Fruit fly (Drosophila melanogaster) whole organism, pupa: ENCODE data around the gene CG6333.

ENCODE experiments used
- CG10348 ChIP-seq: fragments of 200-800 bp; sonication (Bioruptor generic); IDR thresholded peaks from 2 replicates; pipeline ENCODE4 v1.3.6; 2022; ENCODE audit warnings: missing biosample characterization, missing genetic modification characterization
- CG12605 ChIP-seq: fragments of 200-800 bp; sonication (Bioruptor generic); IDR thresholded peaks from 2 replicates; pipeline ENCODE4 v1.3.6; 2022; ENCODE audit warnings: missing biosample characterization, missing genetic modification characterization
- CG13204 ChIP-seq: fragments of 200-800 bp; sonication (Bioruptor generic); optimal IDR thresholded peaks from 2 replicates; lab custom pipeline; 2018; ENCODE audit warnings: missing biosample characterization, mild to moderate bottlenecking, missing genetic modification characterization, moderate library complexity
- CG14655 ChIP-seq: fragments of 200-800 bp; sonication (Bioruptor generic); optimal IDR thresholded peaks from 3 replicates; lab custom pipeline; 2017; ENCODE audit warnings: mild to moderate bottlenecking, missing biosample characterization, missing genetic modification reagents, missing genetic modification characterization
- CG15710 ChIP-seq: fragments of 200-800 bp; sonication (Bioruptor generic); optimal IDR thresholded peaks from 2 replicates; lab custom pipeline; 2018; ENCODE audit warnings: missing biosample characterization, mild to moderate bottlenecking, missing genetic modification characterization, moderate library complexity
- CG17806 ChIP-seq: fragments of 200-800 bp; sonication (Bioruptor generic); optimal IDR thresholded peaks from 2 replicates; lab custom pipeline; 2018; ENCODE audit warnings: missing biosample characterization, mild to moderate bottlenecking, missing genetic modification characterization, moderate library complexity
- CG32121 ChIP-seq: fragments of 200-800 bp; sonication (Bioruptor generic); IDR thresholded peaks from 2 replicates; pipeline ENCODE4 v1.3.6; 2022; ENCODE audit warnings: missing biosample characterization, missing genetic modification characterization
- CG34367 ChIP-seq: fragments of 200-800 bp; sonication (Bioruptor generic); optimal IDR thresholded peaks from 2 replicates; lab custom pipeline; 2018; ENCODE audit warnings: missing biosample characterization, mild to moderate bottlenecking, missing genetic modification characterization
- CG4496 ChIP-seq: fragments of 200-800 bp; sonication (Bioruptor generic); IDR thresholded peaks from 3 replicates; pipeline ENCODE4 v1.3.6; 2022; ENCODE audit warnings: missing biosample characterization, missing genetic modification characterization
- CG8159 ChIP-seq: fragments of 200-800 bp; sonication (Bioruptor generic); optimal IDR thresholded peaks from 3 replicates; lab custom pipeline; 2018; ENCODE audit warnings: missing biosample characterization, mild to moderate bottlenecking, missing genetic modification characterization, moderate library complexity
- CG8301 ChIP-seq: fragments of 200-800 bp; sonication (Bioruptor generic); optimal IDR thresholded peaks from 2 replicates; lab custom pipeline; 2018; ENCODE audit warnings: missing biosample characterization, mild to moderate bottlenecking, missing genetic modification characterization
- CG9948 ChIP-seq: fragments of 200-800 bp; sonication (Bioruptor generic); optimal IDR thresholded peaks from 2 replicates; lab custom pipeline; 2018; ENCODE audit warnings: missing biosample characterization, mild to moderate bottlenecking, missing genetic modification characterization, moderate library complexity
- D1 ChIP-seq: fragments of 200-800 bp; sonication (Bioruptor generic); optimal IDR thresholded peaks from 2 replicates; lab custom pipeline; 2018; ENCODE audit warnings: missing biosample characterization, mild to moderate bottlenecking, missing genetic modification characterization, moderate library complexity
- EcR ChIP-seq: fragments of 200-800 bp; sonication (Bioruptor generic); optimal IDR thresholded peaks from 3 replicates; lab custom pipeline; 2019; ENCODE audit warnings: missing biosample characterization, missing genetic modification characterization, mild to moderate bottlenecking, moderate library complexity, missing genetic modification reagents
- Ets98B ChIP-seq: fragments of 200-800 bp; sonication (Bioruptor generic); IDR thresholded peaks from 2 replicates; pipeline ENCODE4 v1.3.6; 2022; ENCODE audit warnings: missing biosample characterization, missing genetic modification characterization
- Pif1A ChIP-seq: fragments of 200-800 bp; sonication (Bioruptor generic); optimal IDR thresholded peaks from 3 replicates; lab custom pipeline; 2016; ENCODE audit warnings: missing biosample characterization, missing genetic modification characterization
- Pif1B ChIP-seq: fragments of 200-800 bp; sonication (Bioruptor generic); optimal IDR thresholded peaks from 3 replicates; lab custom pipeline; 2016; ENCODE audit warnings: missing biosample characterization, missing genetic modification characterization
- Snoo ChIP-seq: fragments of 200-800 bp; sonication (Bioruptor generic); optimal IDR thresholded peaks from 3 replicates; lab custom pipeline; 2017; ENCODE audit warnings: missing biosample characterization, mild to moderate bottlenecking, missing genetic modification characterization, inconsistent platforms
- fd96Ca ChIP-seq: fragments of 200-800 bp; sonication (Bioruptor generic); IDR thresholded peaks from 3 replicates; pipeline ENCODE4 v1.3.6; 2022; ENCODE audit warnings: missing biosample characterization, missing genetic modification characterization
- gl ChIP-seq: fragments of 200-800 bp; sonication (Bioruptor generic); optimal IDR thresholded peaks from 2 replicates; lab custom pipeline; 2018; ENCODE audit warnings: missing biosample characterization, mild to moderate bottlenecking, missing genetic modification characterization
- rn ChIP-seq: fragments of 200-800 bp; sonication (Bioruptor generic); IDR thresholded peaks from 2 replicates; pipeline ENCODE4 v1.3.6; 2022; ENCODE audit warnings: missing biosample characterization, missing genetic modification characterization

Gene CG6333

dm6 chr3L:17506005-17506760, 20.2 kb upstream of the CG6333 start:
- peak; percentile 57 for TF ChIP-seq CG8159 (tag; lab: Kevin White, UChicago)
- TF ChIP-seq D1 (tag; lab: Kevin White, UChicago), result peak; percentile 38
- TF ChIP-seq CG32121 (GFP tag; lab: Robert Waterston, UW), result 0 out of 2 replicates have a peak, but pooled peaks have one; percentile 30
- no peak for TF ChIP-seq CG34367 (tag; lab: Kevin White, UChicago)
- no peak for TF ChIP-seq EcR (GFP tag; lab: Kevin White, UChicago)
- no peak for TF ChIP-seq gl (tag; lab: Kevin White, UChicago)
- TF ChIP-seq CG8301, result peak; percentile 36
- TF ChIP-seq CG12605 (GFP tag; lab: Robert Waterston, UW), result no peak
- no peak for TF ChIP-seq Pif1B (GFP tag; lab: Kevin White, UChicago)
- TF ChIP-seq CG15710 (tag; lab: Kevin White, UChicago), result peak; percentile 21
- TF ChIP-seq CG4496 (GFP tag; lab: Robert Waterston, UW), result peak; percentile 37; the same call in 1 of the 3 replicates
- TF ChIP-seq CG14655 (GFP tag; lab: Kevin White, UChicago), result peak; percentile 69
- TF ChIP-seq CG10348 (GFP tag; lab: Robert Waterston, UW), result no peak
- peak; percentile 41 for TF ChIP-seq CG17806 (tag; lab: Kevin White, UChicago)
- no peak for TF ChIP-seq rn
- TF ChIP-seq Snoo (tag; lab: Kevin White, UChicago), result peak; percentile 42
- peak; percentile 31 for TF ChIP-seq CG9948 (tag; lab: Kevin White, UChicago)
- TF ChIP-seq Pif1A (GFP tag; lab: Kevin White, UChicago), result peak; percentile 37
- no peak for TF ChIP-seq Ets98B (GFP tag; lab: Robert Waterston, UW)
- no peak for TF ChIP-seq CG13204 (GFP tag; lab: Kevin White, UChicago)
- TF ChIP-seq fd96Ca (GFP tag; lab: Robert Waterston, UW), result no peak
- TF ChIP-seq, all 21 proteins: peak for 11

dm6 chr3L:17504538-17504937, 18.5 kb upstream of the CG6333 start:
- peak; percentile 65 for TF ChIP-seq CG8301
- TF ChIP-seq Pif1B (GFP tag; lab: Kevin White, UChicago), result peak; percentile 8
- TF ChIP-seq CG9948 (tag; lab: Kevin White, UChicago), result peak; percentile 14
- peak; percentile 57; the same call in 1 of the 2 replicates for TF ChIP-seq Ets98B (GFP tag; lab: Robert Waterston, UW)
- no peak; the same call in 1 of the 2 replicates for TF ChIP-seq CG12605 (GFP tag; lab: Robert Waterston, UW)
- TF ChIP-seq CG14655 (GFP tag; lab: Kevin White, UChicago), result peak; percentile 81
- TF ChIP-seq CG8159 (tag; lab: Kevin White, UChicago), result no peak
- peak; percentile 19; the same call in 1 of the 3 replicates for TF ChIP-seq CG4496 (GFP tag; lab: Robert Waterston, UW)
- no peak for TF ChIP-seq CG15710 (tag; lab: Kevin White, UChicago)
- 0 out of 2 replicates have a peak, but pooled peaks have one; percentile 27 for TF ChIP-seq CG32121 (GFP tag; lab: Robert Waterston, UW)
- no peak for TF ChIP-seq EcR (GFP tag; lab: Kevin White, UChicago)
- no peak for TF ChIP-seq CG34367 (tag; lab: Kevin White, UChicago)

dm6 chr3L:17502235-17502634, 16.2 kb upstream of the CG6333 start:
- TF ChIP-seq CG10348 (GFP tag; lab: Robert Waterston, UW) (no peak), rn (no peak), Pif1A (GFP tag; lab: Kevin White, UChicago) (peak; percentile 75), CG34367 (tag; lab: Kevin White, UChicago) (no peak), CG13204 (GFP tag; lab: Kevin White, UChicago) (no peak), D1 (tag; lab: Kevin White, UChicago) (no peak), CG17806 (tag; lab: Kevin White, UChicago) (peak; percentile 8), CG8301 (no peak), Ets98B (GFP tag; lab: Robert Waterston, UW) (peak; percentile 31; the same call in 1 of the 2 replicates), CG14655 (GFP tag; lab: Kevin White, UChicago) (peak; percentile 44), fd96Ca (GFP tag; lab: Robert Waterston, UW) (peak; percentile 59; the same call in 1 of the 3 replicates), CG12605 (GFP tag; lab: Robert Waterston, UW) (no peak), EcR (GFP tag; lab: Kevin White, UChicago) (no peak), CG9948 (tag; lab: Kevin White, UChicago) (no peak), CG8159 (tag; lab: Kevin White, UChicago) (peak; percentile 7), Pif1B (GFP tag; lab: Kevin White, UChicago) (peak; percentile 66), gl (tag; lab: Kevin White, UChicago) (no peak), Snoo (tag; lab: Kevin White, UChicago) (peak; percentile 73), CG4496 (GFP tag; lab: Robert Waterston, UW) (peak; percentile 75), CG15710 (tag; lab: Kevin White, UChicago) (no peak), CG32121 (GFP tag; lab: Robert Waterston, UW) (peak; percentile 45; the same call in 1 of the 2 replicates)

- TF ChIP-seq CG17806 (tag; lab: Kevin White, UChicago) (peak; percentile 12), CG32121 (GFP tag; lab: Robert Waterston, UW) (peak; percentile 42; the same call in 1 of the 2 replicates), CG13204 (GFP tag; lab: Kevin White, UChicago) (peak; percentile 82), CG10348 (GFP tag; lab: Robert Waterston, UW) (no peak), D1 (tag; lab: Kevin White, UChicago) (no peak), Pif1A (GFP tag; lab: Kevin White, UChicago) (peak; percentile 20), CG8301 (peak; percentile 22), Ets98B (GFP tag; lab: Robert Waterston, UW) (peak; percentile 54; the same call in 1 of the 2 replicates), EcR (GFP tag; lab: Kevin White, UChicago) (peak; percentile 98), CG12605 (GFP tag; lab: Robert Waterston, UW) (no peak; the same call in none of the 2 replicates), rn (no peak), fd96Ca (GFP tag; lab: Robert Waterston, UW) (peak; percentile 61; the same call in 1 of the 3 replicates), CG8159 (tag; lab: Kevin White, UChicago) (no peak), CG4496 (GFP tag; lab: Robert Waterston, UW) (peak; percentile 44; the same call in 2 of the 3 replicates), CG9948 (tag; lab: Kevin White, UChicago) (no peak), Pif1B (GFP tag; lab: Kevin White, UChicago) (peak; percentile 19), CG14655 (GFP tag; lab: Kevin White, UChicago) (peak; percentile 38), CG15710 (tag; lab: Kevin White, UChicago) (peak; percentile 24), Snoo (tag; lab: Kevin White, UChicago) (no peak), gl (tag; lab: Kevin White, UChicago) (peak; percentile 5), CG34367 (tag; lab: Kevin White, UChicago) (no peak)
Measured at dm6 chr3L:17500315-17500985, 14.4 kb upstream of the CG6333 start.
